Fruit fly (Drosophila melanogaster) whole organism, embryonic: Measurements from ENCODE around the gene mwh.

Experiments
- Blimp-1 ChIP-seq: fragments of 200-800 bp; sonication (Bioruptor generic); optimal IDR thresholded peaks from 3 replicates; lab custom pipeline; 2018; ENCODE audit warnings: missing biosample characterization, missing genetic modification characterization, mild to moderate bottlenecking, moderate library complexity, missing genetic modification reagents
- CG10267 ChIP-seq: fragments of 200-800 bp; sonication (Bioruptor generic); optimal IDR thresholded peaks from 2 replicates; lab custom pipeline; 2018; ENCODE audit warnings: missing biosample characterization, mild to moderate bottlenecking, missing genetic modification characterization, moderate library complexity
- CG10979 ChIP-seq: fragments of 200-800 bp; sonication (Bioruptor generic); optimal IDR thresholded peaks from 2 replicates; lab custom pipeline; 2018; ENCODE audit warnings: missing biosample characterization, mild to moderate bottlenecking, missing genetic modification characterization, moderate library complexity
- CG12071 ChIP-seq: fragments of 200-800 bp; sonication (Bioruptor generic); optimal IDR thresholded peaks from 3 replicates; lab custom pipeline; 2018; ENCODE audit warnings: missing biosample characterization, mild to moderate bottlenecking, missing genetic modification characterization
- CG12769 ChIP-seq: fragments of 200-800 bp; sonication (Bioruptor generic); optimal IDR thresholded peaks from 2 replicates; lab custom pipeline; 2019; ENCODE audit warnings: missing biosample characterization, mild to moderate bottlenecking, missing genetic modification characterization, moderate library complexity
- CG14014 ChIP-seq: fragments of 200-800 bp; sonication (Bioruptor generic); IDR thresholded peaks from 2 replicates; pipeline ENCODE4 v1.3.6; 2022; ENCODE audit warnings: missing biosample characterization, missing genetic modification characterization
- CG1603 ChIP-seq: fragments of 200-800 bp; sonication (Bioruptor generic); optimal IDR thresholded peaks from 2 replicates; lab custom pipeline; 2019; ENCODE audit warnings: missing biosample characterization, mild to moderate bottlenecking, missing genetic modification characterization, moderate library complexity
- CG16813 ChIP-seq: fragments of 200-800 bp; sonication (Bioruptor generic); IDR thresholded peaks from 3 replicates; pipeline ENCODE4 v1.3.6; 2022; ENCODE audit warnings: missing biosample characterization, missing genetic modification characterization; ENCODE audit not compliant: partially characterized antibody
- CG2199 ChIP-seq: fragments of 200-800 bp; sonication (Bioruptor generic); IDR thresholded peaks from 3 replicates; pipeline ENCODE4 v1.3.6; 2022; ENCODE audit warnings: missing biosample characterization, missing genetic modification characterization
- CG2202 ChIP-seq: fragments of 200-800 bp; sonication (Bioruptor generic); optimal IDR thresholded peaks from 2 replicates; lab custom pipeline; 2018; ENCODE audit warnings: missing biosample characterization, mild to moderate bottlenecking, missing genetic modification characterization
- CG31224 ChIP-seq: fragments of 200-800 bp; sonication (Bioruptor generic); IDR thresholded peaks from 2 replicates; pipeline ENCODE4 v1.3.6; 2022; ENCODE audit warnings: missing biosample characterization, missing genetic modification characterization
- CG32532 ChIP-seq: fragments of 200-800 bp; sonication (Bioruptor generic); IDR thresholded peaks from 2 replicates; pipeline ENCODE4 v1.3.6; 2022; ENCODE audit warnings: missing biosample characterization, missing genetic modification characterization
- CG3838 ChIP-seq: fragments of 200-800 bp; sonication (Bioruptor generic); optimal IDR thresholded peaks from 3 replicates; lab custom pipeline; 2016; ENCODE audit warnings: missing biosample characterization, missing genetic modification characterization
- CG4360 ChIP-seq: fragments of 200-800 bp; sonication (Bioruptor generic); IDR thresholded peaks from 2 replicates; pipeline ENCODE4 v1.3.6; 2022; ENCODE audit warnings: missing biosample characterization, missing genetic modification characterization
- CG6272 ChIP-seq: fragments of 200-800 bp; sonication (Bioruptor generic); IDR thresholded peaks from 2 replicates; pipeline ENCODE4 v1.3.6; 2022; ENCODE audit warnings: missing biosample characterization, missing genetic modification characterization
- CG7839 ChIP-seq: fragments of 200-800 bp; sonication (Bioruptor generic); optimal IDR thresholded peaks from 3 replicates; lab custom pipeline; 2018; ENCODE audit warnings: missing biosample characterization, mild to moderate bottlenecking, missing genetic modification characterization, moderate library complexity
- CG7963 ChIP-seq: fragments of 200-800 bp; sonication (Bioruptor generic); IDR thresholded peaks from 3 replicates; pipeline ENCODE4 v1.3.6; 2022; ENCODE audit warnings: missing biosample characterization, missing genetic modification characterization; ENCODE audit not compliant: partially characterized antibody
- CG8924 ChIP-seq: fragments of 200-800 bp; optimal IDR thresholded peaks from 3 replicates; lab custom pipeline; 2019; ENCODE audit warnings: missing biosample characterization, mild to moderate bottlenecking, missing genetic modification characterization, moderate library complexity
- D19A ChIP-seq: fragments of 200-800 bp; optimal IDR thresholded peaks from 3 replicates; lab custom pipeline; 2019; ENCODE audit warnings: missing biosample characterization, mild to moderate bottlenecking, missing genetic modification characterization, moderate library complexity
- HmgD ChIP-seq: fragments of 200-800 bp; sonication (Bioruptor generic); optimal IDR thresholded peaks from 3 replicates; lab custom pipeline; 2016; ENCODE audit warnings: missing biosample characterization, missing genetic modification characterization
- Hmr ChIP-seq: fragments of 200-800 bp; sonication (Bioruptor generic); optimal IDR thresholded peaks from 3 replicates; lab custom pipeline; 2017; ENCODE audit warnings: mild to moderate bottlenecking, missing biosample characterization, missing genetic modification reagents, missing genetic modification characterization
- Nf-YB ChIP-seq: fragments of 200-800 bp; sonication (Bioruptor generic); optimal IDR thresholded peaks from 3 replicates; lab custom pipeline; 2019; ENCODE audit warnings: missing biosample characterization, mild to moderate bottlenecking, missing genetic modification characterization, moderate library complexity
- Optix ChIP-seq: fragments of 200-800 bp; sonication (Bioruptor generic); IDR thresholded peaks from 3 replicates; pipeline ENCODE4 v1.3.6; 2022; ENCODE audit warnings: missing biosample characterization, missing genetic modification characterization
- Rfx ChIP-seq: fragments of 200-800 bp; sonication (Bioruptor generic); IDR thresholded peaks from 2 replicates; pipeline ENCODE4 v1.3.6; 2022; ENCODE audit warnings: missing biosample characterization, missing genetic modification characterization
- Scr ChIP-seq: fragments of 200-800 bp; sonication (Bioruptor generic); IDR thresholded peaks from 2 replicates; pipeline ENCODE4 v1.3.6; 2022; ENCODE audit warnings: missing biosample characterization, missing genetic modification characterization; ENCODE audit not compliant: partially characterized antibody
- Side ChIP-seq: fragments of 200-800 bp; sonication (Bioruptor generic); optimal IDR thresholded peaks from 2 replicates; lab custom pipeline; 2016; ENCODE audit warnings: missing biosample characterization, missing genetic modification characterization
- Spps ChIP-seq: fragments of 200-800 bp; sonication (Bioruptor generic); optimal IDR thresholded peaks from 2 replicates; lab custom pipeline; 2018; ENCODE audit warnings: missing biosample characterization, mild to moderate bottlenecking, missing genetic modification characterization
- chinmo ChIP-seq: fragments of 200-800 bp; sonication (Bioruptor generic); IDR thresholded peaks from 4 replicates; pipeline ENCODE4 v1.3.6; 2022; ENCODE audit warnings: missing biosample characterization, missing genetic modification characterization; ENCODE audit not compliant: partially characterized antibody
- croc ChIP-seq: fragments of 200-800 bp; sonication (Bioruptor generic); conservative IDR thresholded peaks from 3 replicates; pipeline ENCODE4 v1.3.6; 2022; ENCODE audit warnings: missing biosample characterization, missing genetic modification characterization
- crol ChIP-seq: fragments of 200-800 bp; sonication (Bioruptor generic); IDR thresholded peaks from 2 replicates; pipeline ENCODE4 v1.3.6; 2022; ENCODE audit warnings: missing biosample characterization, missing genetic modification characterization
- eyg ChIP-seq: fragments of 200-800 bp; sonication (Bioruptor generic); optimal IDR thresholded peaks from 3 replicates; lab custom pipeline; 2016; ENCODE audit warnings: missing biosample characterization, missing genetic modification characterization
- fd64A ChIP-seq: fragments of 200-800 bp; sonication (Bioruptor generic); optimal IDR thresholded peaks from 3 replicates; lab custom pipeline; 2018; ENCODE audit warnings: missing biosample characterization, mild to moderate bottlenecking, missing genetic modification characterization
- gcm ChIP-seq: fragments of 200-800 bp; sonication (Bioruptor generic); optimal IDR thresholded peaks from 2 replicates; lab custom pipeline; 2019; ENCODE audit warnings: missing biosample characterization, mild to moderate bottlenecking, missing genetic modification characterization, moderate library complexity
- gro ChIP-seq: fragments of 200-800 bp; sonication (Bioruptor generic); optimal IDR thresholded peaks from 2 replicates; lab custom pipeline; 2016; ENCODE audit warnings: missing biosample characterization, missing genetic modification characterization
- jumu ChIP-seq: fragments of 200-800 bp; sonication (Bioruptor generic); optimal IDR thresholded peaks from 3 replicates; lab custom pipeline; 2016; ENCODE audit warnings: missing biosample characterization, missing genetic modification characterization
- kah ChIP-seq: fragments of 200-800 bp; sonication (Bioruptor generic); optimal IDR thresholded peaks from 2 replicates; lab custom pipeline; 2018; ENCODE audit warnings: missing biosample characterization, mild to moderate bottlenecking, missing genetic modification characterization
- kni ChIP-seq: fragments of 200-800 bp; sonication (Bioruptor generic); optimal IDR thresholded peaks from 3 replicates; lab custom pipeline; 2017; ENCODE audit warnings: mild to moderate bottlenecking, missing biosample characterization, missing genetic modification reagents, missing genetic modification characterization
- lab ChIP-seq: fragments of 200-800 bp; sonication (Bioruptor generic); optimal IDR thresholded peaks from 3 replicates; lab custom pipeline; 2017; ENCODE audit warnings: missing biosample characterization, missing genetic modification characterization, mild to moderate bottlenecking, moderate library complexity, missing genetic modification reagents
- lilli ChIP-seq: fragments of 200-800 bp; sonication (Bioruptor generic); optimal IDR thresholded peaks from 3 replicates; lab custom pipeline; 2016; ENCODE audit warnings: missing biosample characterization, missing genetic modification characterization
- nmo ChIP-seq: fragments of 200-800 bp; sonication (Bioruptor generic); optimal IDR thresholded peaks from 2 replicates; lab custom pipeline; 2018; ENCODE audit warnings: missing biosample characterization, mild to moderate bottlenecking, missing genetic modification characterization, moderate library complexity
- rib ChIP-seq: fragments of 200-800 bp; sonication (Bioruptor generic); IDR thresholded peaks from 2 replicates; pipeline ENCODE4 v1.3.6; 2022; ENCODE audit warnings: missing biosample characterization, missing genetic modification characterization
- salm ChIP-seq: fragments of 200-800 bp; sonication (Bioruptor generic); optimal IDR thresholded peaks from 2 replicates; lab custom pipeline; 2018; ENCODE audit warnings: missing biosample characterization, mild to moderate bottlenecking, missing genetic modification characterization
- so ChIP-seq: fragments of 200-800 bp; sonication (Bioruptor generic); IDR thresholded peaks from 3 replicates; pipeline ENCODE4 v1.3.6; 2022; ENCODE audit warnings: missing biosample characterization, missing genetic modification characterization
- stwl ChIP-seq: fragments of 200-800 bp; sonication (Bioruptor generic); optimal IDR thresholded peaks from 3 replicates; lab custom pipeline; 2018; ENCODE audit warnings: missing biosample characterization, mild to moderate bottlenecking, missing genetic modification characterization, moderate library complexity
- tio ChIP-seq: fragments of 200-800 bp; sonication (Bioruptor generic); optimal IDR thresholded peaks from 2 replicates; lab custom pipeline; 2017; ENCODE audit warnings: missing biosample characterization, missing genetic modification characterization, inconsistent platforms
- unpg ChIP-seq: fragments of 200-800 bp; sonication (Bioruptor generic); optimal IDR thresholded peaks from 3 replicates; lab custom pipeline; 2018; ENCODE audit warnings: missing biosample characterization, mild to moderate bottlenecking, missing genetic modification characterization, moderate library complexity
- zen ChIP-seq: fragments of 200-800 bp; sonication (Bioruptor generic); optimal IDR thresholded peaks from 3 replicates; lab custom pipeline; 2018; ENCODE audit warnings: missing biosample characterization, mild to moderate bottlenecking, missing genetic modification characterization, moderate library complexity
- zf30C ChIP-seq: fragments of 200-800 bp; sonication (Bioruptor generic); optimal IDR thresholded peaks from 3 replicates; lab custom pipeline; 2018; ENCODE audit warnings: missing biosample characterization, mild to moderate bottlenecking, missing genetic modification characterization

Gene mwh

DNA sequence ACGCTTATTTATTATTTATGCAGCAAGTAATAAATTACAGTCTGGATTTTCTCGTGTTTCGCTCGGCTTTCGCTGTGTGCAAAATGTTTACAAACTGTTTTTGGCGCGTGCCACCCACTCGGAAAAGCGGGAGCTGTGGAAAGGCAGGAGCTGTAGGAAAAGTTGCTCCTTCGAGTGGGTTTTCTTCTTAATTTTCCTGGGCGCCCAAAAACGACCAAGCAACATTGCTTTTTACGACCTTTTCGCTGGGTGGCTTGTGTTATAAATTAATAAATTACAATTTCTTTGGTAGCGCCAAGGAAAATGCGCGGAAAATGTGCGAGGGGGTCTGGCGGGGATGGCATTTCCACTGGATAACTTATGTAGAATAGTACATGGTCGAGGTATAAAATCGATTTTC is 24.1 kb upstream of the mwh start (continued):
- peak; percentile 89 for TF ChIP-seq CG31224

DNA sequence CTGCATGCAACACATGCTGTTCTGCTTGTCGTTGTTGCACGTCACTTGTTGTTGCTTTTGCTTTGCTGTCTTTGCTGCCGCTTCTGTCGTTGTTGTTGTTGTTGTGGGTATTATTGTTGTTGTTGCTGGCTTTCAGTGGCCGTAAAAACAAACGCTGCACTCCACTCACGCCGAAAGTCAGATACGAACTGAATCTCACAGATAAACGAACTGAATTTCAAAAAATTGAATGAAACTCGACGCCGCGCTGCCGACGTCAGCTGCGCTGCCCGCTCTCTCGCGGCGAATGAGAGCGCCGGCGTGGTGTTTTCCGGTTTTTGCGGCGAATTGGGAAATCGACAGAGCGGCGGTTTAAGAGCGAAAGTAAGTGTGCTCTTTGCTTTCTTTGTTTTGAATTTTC is 23.5 kb upstream of the mwh start, which contains the start of gene bab2:
Gene bab2, minus strand, starts transcription at position 192 of the 400 bp plus-strand sequence.
- TF ChIP-seq crol (GFP tag; lab: Robert Waterston, UW) (peak; percentile 73), Spps (tag; lab: Kevin White, UChicago) (peak; percentile 30), CG12071 (peak; percentile 37), rib (peak; percentile 40; the same call in 1 of the 2 replicates), chinmo (GFP tag; lab: Robert Waterston, UW) (peak; percentile 92), gcm (GFP tag; lab: Kevin White, UChicago) (peak; percentile 16), so (GFP tag; lab: Robert Waterston, UW) (peak; percentile 58; the same call in 1 of the 3 replicates), fd64A (GFP tag; lab: Kevin White, UChicago) (peak; percentile 46), salm (tag; lab: Kevin White, UChicago) (peak; percentile 28), Rfx (GFP tag; lab: Robert Waterston, UW) (peak; percentile 34; the same call in 1 of the 2 replicates), CG16813 (GFP tag; lab: Robert Waterston, UW) (peak; percentile 8; the same call in 1 of the 3 replicates), HmgD (GFP tag; lab: Kevin White, UChicago) (peak; percentile 80), CG4360 (GFP tag; lab: Robert Waterston, UW) (peak; percentile 100), CG14014 (GFP tag; lab: Robert Waterston, UW) (peak; percentile 27; the same call in 1 of the 2 replicates), CG2199 (GFP tag; lab: Robert Waterston, UW) (peak; percentile 91), Optix (peak; percentile 8; the same call in 1 of the 3 replicates), eyg (GFP tag; lab: Kevin White, UChicago) (no peak), nmo (peak; percentile 3), unpg (peak; percentile 22), D19A (tag; lab: Kevin White, UChicago) (peak; percentile 33), tio (GFP tag; lab: Kevin White, UChicago) (no peak), CG8924 (tag; lab: Kevin White, UChicago) (peak; percentile 72), CG12769 (tag; lab: Kevin White, UChicago) (peak; percentile 37), CG10979 (peak; percentile 33), Side (GFP tag; lab: Kevin White, UChicago) (peak; percentile 2), kah (peak; percentile 16), croc (no peak), CG3838 (GFP tag; lab: Kevin White, UChicago) (peak; percentile 73), zen (tag; lab: Kevin White, UChicago) (no peak), CG7963 (GFP tag; lab: Robert Waterston, UW) (peak; percentile 11; the same call in 1 of the 3 replicates), CG6272 (0 out of 2 replicates have a peak, but pooled peaks have one; percentile 7), stwl (tag; lab: Kevin White, UChicago) (peak; percentile 28), jumu (GFP tag; lab: Kevin White, UChicago) (no peak), CG10267 (tag; lab: Kevin White, UChicago) (peak; percentile 25), Scr (peak; percentile 36), CG2202 (tag; lab: Kevin White, UChicago) (peak; percentile 36), lilli (peak; percentile 12), zf30C (GFP tag; lab: Kevin White, UChicago) (peak; percentile 5), Hmr (GFP tag; lab: Kevin White, UChicago) (no peak), kni (peak; percentile 50), Blimp-1 (GFP tag; lab: Kevin White, UChicago) (peak; percentile 5), CG7839 (peak; percentile 1), CG32532 (peak; percentile 10; the same call in 1 of the 2 replicates), gro (GFP tag; lab: Kevin White, UChicago) (peak; percentile 43), CG1603 (tag; lab: Kevin White, UChicago) (peak; percentile 16), Nf-YB (GFP tag; lab: Kevin White, UChicago) (peak; percentile 43), lab (GFP tag; lab: Kevin White, UChicago) (peak; percentile 2)
